Fruit fly (Drosophila melanogaster): ENCODE data around the gene RpL34a.

RpL34a gene

DNA sequence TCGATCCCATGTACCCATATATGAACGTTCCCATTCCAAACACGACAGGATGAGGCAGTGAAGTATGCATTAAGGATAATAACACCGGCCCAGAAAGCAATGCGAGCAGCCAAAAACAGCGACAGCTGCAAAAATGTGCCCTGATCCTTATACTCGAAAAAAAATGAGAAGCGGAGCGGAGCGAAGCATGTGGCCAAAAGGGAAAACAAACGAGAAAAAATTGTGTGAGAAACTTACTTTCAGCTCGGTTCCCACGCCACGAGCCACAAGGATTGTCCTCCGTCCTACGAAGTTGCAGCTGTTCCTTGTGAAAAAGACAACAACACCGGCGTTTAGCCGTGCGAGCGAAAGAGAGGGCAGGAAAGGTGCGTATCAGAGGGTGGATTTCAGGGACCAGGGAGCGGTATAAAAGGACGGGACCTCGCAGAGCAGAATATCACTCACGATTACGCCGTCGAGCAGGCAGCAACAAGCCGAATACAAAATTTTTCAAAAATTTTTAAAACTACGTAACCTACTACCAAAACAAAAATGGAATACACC lies 19.2 kb downstream of the RpL34a start (continued):
- peak; percentile 74 for TF ChIP-seq HLHmδ (GFP tag; optimal IDR thresholded peaks at IDR 0.05)
- peak; percentile 99 for TF ChIP-seq pros (GFP tag; optimal IDR thresholded peaks at IDR 0.05)
- TF ChIP-seq sqz (GFP tag; optimal IDR thresholded peaks at IDR 0.05), result peak; percentile 78
- no peak for TF ChIP-seq B-H1 (GFP tag; IDR thresholded peaks at IDR 0.05)
- peak; percentile 41; the same call in 1 of the 3 replicates for TF ChIP-seq CG6791 (GFP tag; IDR thresholded peaks at IDR 0.05; ENCODE audit: partially characterized antibody)
- peak in 1 of 2 experiments; percentile 10 for TF ChIP-seq crp (GFP tag; optimal IDR thresholded peaks at IDR 0.05)
- peak; percentile 88 for TF ChIP-seq Tbp (GFP tag; optimal IDR thresholded peaks at IDR 0.05)
- no peak for TF ChIP-seq CG34224 (GFP tag; IDR thresholded peaks at IDR 0.05; ENCODE audit: partially characterized antibody)
- TF ChIP-seq CG11085 (GFP tag; IDR thresholded peaks at IDR 0.05), result no peak
- TF ChIP-seq CG33557 (GFP tag; optimal IDR thresholded peaks at IDR 0.05), result peak; percentile 22
- peak; percentile 84 for TF ChIP-seq kni (GFP tag; optimal IDR thresholded peaks at IDR 0.05)
- no peak for TF ChIP-seq Meics (GFP tag; optimal IDR thresholded peaks at IDR 0.05)
- TF ChIP-seq insv (GFP tag; optimal IDR thresholded peaks at IDR 0.05), result peak in 1 of 2 experiments; percentile 57
- TF ChIP-seq MTF-1 (GFP tag; optimal IDR thresholded peaks at IDR 0.05; ENCODE audit: borderline replicate concordance), result no peak
- TF ChIP-seq CG1832 (GFP tag; optimal IDR thresholded peaks at IDR 0.05), result peak; percentile 87
- TF ChIP-seq da (GFP tag; optimal IDR thresholded peaks at IDR 0.05), result peak; percentile 91
- TF ChIP-seq CG34376 (GFP tag; optimal IDR thresholded peaks at IDR 0.05), result no peak

DNA sequence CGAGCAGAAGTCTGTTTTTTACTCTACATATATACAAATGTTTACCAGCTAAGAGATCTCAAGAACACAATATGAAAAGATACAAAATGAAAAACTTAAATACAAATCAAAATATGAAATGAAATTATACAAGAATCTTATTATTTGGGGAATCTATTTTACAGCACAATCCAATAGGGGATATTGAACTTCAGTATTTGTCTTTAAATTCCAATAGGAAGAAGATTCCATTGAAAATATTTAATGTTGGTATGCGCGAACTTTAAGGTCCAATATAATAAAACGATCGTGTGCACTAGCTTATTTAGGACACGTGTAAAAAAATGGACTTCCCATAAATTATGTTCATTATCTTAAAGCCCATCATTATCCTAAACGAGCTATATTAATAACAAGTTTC lies 21.2 kb downstream of the RpL34a start:
- TF ChIP-seq Ets97D (GFP tag; optimal IDR thresholded peaks at IDR 0.05), result no peak
- no peak for TF ChIP-seq PHDP (tag; optimal IDR thresholded peaks at IDR 0.05)
- TF ChIP-seq CG8089 (GFP tag; optimal IDR thresholded peaks at IDR 0.05), result no peak
- TF ChIP-seq insv (GFP tag; optimal IDR thresholded peaks at IDR 0.05), result peak in 1 of 2 experiments; percentile 51
- peak; percentile 75 for TF ChIP-seq Elba2 (GFP tag; optimal IDR thresholded peaks at IDR 0.05)

DNA sequence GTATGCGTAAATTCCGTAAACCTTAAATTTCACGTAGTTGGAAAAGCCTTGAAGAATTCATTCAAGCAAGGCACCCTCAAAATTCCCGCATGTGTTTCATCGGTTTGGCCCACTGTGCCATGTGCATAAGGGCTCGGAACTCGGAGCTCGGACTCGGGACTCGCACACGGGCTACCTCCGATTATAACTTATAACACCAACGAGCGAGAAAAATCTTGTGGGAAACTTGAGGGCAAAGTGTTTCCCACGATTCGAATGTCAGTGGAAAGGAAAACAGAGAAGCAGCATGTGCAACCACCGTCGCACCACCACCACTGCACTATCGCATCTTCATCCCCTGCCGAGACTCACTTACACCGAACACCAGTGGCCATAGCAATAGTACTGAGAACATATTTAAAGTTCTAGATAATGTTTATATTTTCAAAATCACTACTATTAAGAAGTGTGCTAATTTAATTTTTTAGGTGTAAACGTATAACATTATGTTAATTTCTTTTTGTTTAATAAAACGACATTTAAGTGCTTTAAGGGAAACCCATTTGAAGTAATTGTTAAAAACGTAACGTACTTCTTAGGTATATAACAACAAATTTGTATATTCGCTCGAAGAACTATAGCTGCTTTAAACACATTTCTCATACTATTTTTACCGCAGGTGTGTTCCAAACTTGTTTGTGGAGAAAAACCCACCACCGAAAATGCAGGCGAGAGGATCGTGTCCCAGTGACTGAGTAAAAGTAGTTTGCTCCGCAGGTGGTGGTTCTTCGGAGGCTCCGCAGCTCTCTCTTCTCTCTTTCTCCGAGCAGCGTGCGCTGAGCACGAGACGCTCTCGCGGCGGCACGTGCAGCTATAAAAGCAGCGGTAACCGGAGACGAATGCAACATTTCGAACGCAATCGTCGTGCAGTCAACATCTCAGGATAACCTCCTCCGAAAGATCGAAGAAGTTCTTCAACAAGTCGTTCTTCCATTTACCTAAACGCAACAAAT lies 22.6 kb downstream of the RpL34a start:
- peak; percentile 35 for TF ChIP-seq tup (GFP tag; optimal IDR thresholded peaks at IDR 0.05)
- peak; percentile 45 for TF ChIP-seq grn (GFP tag; optimal IDR thresholded peaks at IDR 0.05)
- peak; percentile 44; the same call in 1 of the 2 replicates for TF ChIP-seq E2f2 (GFP tag; IDR thresholded peaks at IDR 0.05)
- TF ChIP-seq trh (GFP tag; optimal IDR thresholded peaks at IDR 0.05), result peak; percentile 47
- peak; percentile 59 for TF ChIP-seq esg (GFP tag; conservative IDR thresholded peaks at IDR 0.05)
- TF ChIP-seq fd3F (GFP tag; optimal IDR thresholded peaks at IDR 0.05), result no peak
- TF ChIP-seq HmgZ (tag; optimal IDR thresholded peaks at IDR 0.05), result peak; percentile 49
- TF ChIP-seq grau (tag; optimal IDR thresholded peaks at IDR 0.05), result peak; percentile 91
- no peak for TF ChIP-seq HLH4C (GFP tag; IDR thresholded peaks at IDR 0.05; ENCODE audit: partially characterized antibody)
- TF ChIP-seq mirr (GFP tag; optimal IDR thresholded peaks at IDR 0.05), result no peak
- peak; percentile 87 for TF ChIP-seq CG4424 (GFP tag; optimal IDR thresholded peaks at IDR 0.05)
- peak; percentile 57 for TF ChIP-seq Dek (tag; optimal IDR thresholded peaks at IDR 0.05)
- peak; percentile 87 for TF ChIP-seq CG17385 (GFP tag; optimal IDR thresholded peaks at IDR 0.05)
- peak; percentile 71 for TF ChIP-seq kay (GFP tag; optimal IDR thresholded peaks at IDR 0.05)
- peak; percentile 89 for TF ChIP-seq CG11723 (GFP tag; optimal IDR thresholded peaks at IDR 0.05)
- TF ChIP-seq NfI (GFP tag; optimal IDR thresholded peaks at IDR 0.05), result peak; percentile 61
- peak; percentile 90 for TF ChIP-seq CG7271 (tag; optimal IDR thresholded peaks at IDR 0.05)
- TF ChIP-seq rib (GFP tag; IDR thresholded peaks at IDR 0.05), result no peak
- TF ChIP-seq CG11695 (GFP tag; IDR thresholded peaks at IDR 0.05), result peak; percentile 83
- peak; percentile 67 for TF ChIP-seq CG15269 (tag; optimal IDR thresholded peaks at IDR 0.05)
- TF ChIP-seq CG8290 (GFP tag; optimal IDR thresholded peaks at IDR 0.05), result peak; percentile 88
- peak in 1 of 2 experiments; percentile 97 for TF ChIP-seq CG8290 (tag; optimal IDR thresholded peaks at IDR 0.05)
- peak; percentile 88 for TF ChIP-seq CG4820 (GFP tag; optimal IDR thresholded peaks at IDR 0.05)
- peak; percentile 84 for TF ChIP-seq CG6813 (GFP tag; optimal IDR thresholded peaks at IDR 0.05)
